Fruit fly (Drosophila melanogaster): ENCODE measurements around the gene CG5653.

Gene CG5653

DNA sequence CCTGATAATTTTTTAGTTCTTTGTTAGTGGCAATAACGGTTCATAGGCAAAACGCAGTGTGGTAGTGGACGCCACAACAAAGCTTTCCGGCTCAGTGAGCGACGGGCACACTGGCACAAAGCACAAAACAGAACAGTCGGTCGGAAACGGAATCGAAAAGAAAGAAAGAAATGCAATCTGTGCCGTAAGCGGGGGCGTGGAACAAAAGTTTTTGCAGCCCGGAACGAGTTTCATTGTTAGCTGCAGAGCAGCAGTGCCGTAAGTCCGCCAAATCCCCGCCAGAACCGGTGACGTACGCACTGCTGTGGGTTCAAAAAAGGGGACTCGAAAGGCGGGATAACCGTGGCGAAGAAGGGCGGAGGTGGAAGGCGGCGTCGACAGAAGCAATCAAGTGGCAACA, 2.3 kb upstream of the CG5653 start, which contains the start of gene CG5026 (continued):
- TF ChIP-seq CG12659 (GFP tag; optimal IDR thresholded peaks at IDR 0.05) (peak; percentile 46), CG7745 (tag; optimal IDR thresholded peaks at IDR 0.05) (no peak), CG2116 (GFP tag; optimal IDR thresholded peaks at IDR 0.05) (peak; percentile 22), HLHmδ (GFP tag; optimal IDR thresholded peaks at IDR 0.05) (no peak), CG7786 (GFP tag; optimal IDR thresholded peaks at IDR 0.05) (no peak), CG18262 (tag; optimal IDR thresholded peaks at IDR 0.05) (no peak), bab2 (GFP tag; optimal IDR thresholded peaks at IDR 0.05) (no peak), pan (optimal IDR thresholded peaks at IDR 0.05) (no peak), pan (GFP tag; optimal IDR thresholded peaks at IDR 0.05 in 1 of 2, IDR thresholded peaks at IDR 0.05 in 1 of 2) (no peak), knrl (GFP tag; IDR thresholded peaks at IDR 0.05; ENCODE audit: partially characterized antibody) (no peak), pum (GFP tag; optimal IDR thresholded peaks at IDR 0.05) (no peak), sens (GFP tag) (no peak), gcm2 (GFP tag; optimal IDR thresholded peaks at IDR 0.05) (no peak), slp2 (GFP tag; optimal IDR thresholded peaks at IDR 0.05) (no peak), bcd (GFP tag; optimal IDR thresholded peaks at IDR 0.05) (no peak), Nf-YA (GFP tag; IDR thresholded peaks at IDR 0.05) (no peak), tin (GFP tag; optimal IDR thresholded peaks at IDR 0.05) (no peak), lbe (GFP tag; optimal IDR thresholded peaks at IDR 0.05) (no peak), CG9797 (GFP tag; optimal IDR thresholded peaks at IDR 0.05) (peak; percentile 54), fu2 (GFP tag; optimal IDR thresholded peaks at IDR 0.05) (no peak), Xbp1 (GFP tag; optimal IDR thresholded peaks at IDR 0.05) (no peak), esg (GFP tag; conservative IDR thresholded peaks at IDR 0.05) (no peak), Scr (GFP tag; IDR thresholded peaks at IDR 0.05; ENCODE audit: partially characterized antibody) (peak; percentile 24), CG3407 (GFP tag; optimal IDR thresholded peaks at IDR 0.05) (no peak), D (optimal IDR thresholded peaks at IDR 0.05) (no peak), D (GFP tag; optimal IDR thresholded peaks at IDR 0.05) (no peak), Eip74EF (GFP tag; optimal IDR thresholded peaks at IDR 0.05) (no peak), CG1529 (GFP tag; optimal IDR thresholded peaks at IDR 0.05) (no peak), otp (GFP tag; IDR thresholded peaks at IDR 0.05) (no peak), zfh1 (GFP tag; IDR thresholded peaks at IDR 0.05) (no peak), ase (GFP tag; IDR thresholded peaks at IDR 0.05) (no peak), C15 (GFP tag; IDR thresholded peaks at IDR 0.05) (no peak), pros (GFP tag; optimal IDR thresholded peaks at IDR 0.05) (no peak), peb (GFP tag; IDR thresholded peaks at IDR 0.05) (no peak), shn (GFP tag; optimal IDR thresholded peaks at IDR 0.05) (no peak), CG16779 (GFP tag; IDR thresholded peaks at IDR 0.05) (no peak), CG8924 (tag; optimal IDR thresholded peaks at IDR 0.05) (no peak), CG6765 (GFP tag; optimal IDR thresholded peaks at IDR 0.05) (no peak), Hr51 (GFP tag; optimal IDR thresholded peaks at IDR 0.05) (no peak), CG6654 (GFP tag; optimal IDR thresholded peaks at IDR 0.05) (no peak), CG4404 (GFP tag; IDR thresholded peaks at IDR 0.05) (no peak), CG6791 (GFP tag; IDR thresholded peaks at IDR 0.05; ENCODE audit: partially characterized antibody) (no peak), sc (optimal IDR thresholded peaks at IDR 0.05) (no peak), sc (GFP tag; optimal IDR thresholded peaks at IDR 0.05) (no peak), CG1647 (GFP tag; optimal IDR thresholded peaks at IDR 0.05) (no peak), CG3163 (GFP tag; optimal IDR thresholded peaks at IDR 0.05) (no peak), CG1792 (GFP tag; optimal IDR thresholded peaks at IDR 0.05) (no peak), NC2β (GFP tag; optimal IDR thresholded peaks at IDR 0.05) (peak; percentile 11), az2 (GFP tag; optimal IDR thresholded peaks at IDR 0.05) (no peak), B-H1 (GFP tag; IDR thresholded peaks at IDR 0.05) (no peak), CG7357 (GFP tag; IDR thresholded peaks at IDR 0.05) (no peak), CG8290 (GFP tag; optimal IDR thresholded peaks at IDR 0.05) (no peak), CG8290 (tag; optimal IDR thresholded peaks at IDR 0.05) (no peak), cwo (GFP tag; optimal IDR thresholded peaks at IDR 0.05) (no peak)
